Fruit fly (Drosophila melanogaster) whole organism, pupa: Measurements from ENCODE around the gene Rok.

Source experiments
- CG10348 ChIP-seq: fragments of 200-800 bp; sonication (Bioruptor generic); IDR thresholded peaks from 2 replicates; pipeline ENCODE4 v1.3.6; 2022; ENCODE audit warnings: missing biosample characterization, missing genetic modification characterization
- CG12605 ChIP-seq: fragments of 200-800 bp; sonication (Bioruptor generic); IDR thresholded peaks from 2 replicates; pipeline ENCODE4 v1.3.6; 2022; ENCODE audit warnings: missing biosample characterization, missing genetic modification characterization
- CG13204 ChIP-seq: fragments of 200-800 bp; sonication (Bioruptor generic); optimal IDR thresholded peaks from 2 replicates; lab custom pipeline; 2018; ENCODE audit warnings: missing biosample characterization, mild to moderate bottlenecking, missing genetic modification characterization, moderate library complexity
- CG14655 ChIP-seq: fragments of 200-800 bp; sonication (Bioruptor generic); optimal IDR thresholded peaks from 3 replicates; lab custom pipeline; 2017; ENCODE audit warnings: mild to moderate bottlenecking, missing biosample characterization, missing genetic modification reagents, missing genetic modification characterization
- CG15710 ChIP-seq: fragments of 200-800 bp; sonication (Bioruptor generic); optimal IDR thresholded peaks from 2 replicates; lab custom pipeline; 2018; ENCODE audit warnings: missing biosample characterization, mild to moderate bottlenecking, missing genetic modification characterization, moderate library complexity
- CG17806 ChIP-seq: fragments of 200-800 bp; sonication (Bioruptor generic); optimal IDR thresholded peaks from 2 replicates; lab custom pipeline; 2018; ENCODE audit warnings: missing biosample characterization, mild to moderate bottlenecking, missing genetic modification characterization, moderate library complexity
- CG32121 ChIP-seq: fragments of 200-800 bp; sonication (Bioruptor generic); IDR thresholded peaks from 2 replicates; pipeline ENCODE4 v1.3.6; 2022; ENCODE audit warnings: missing biosample characterization, missing genetic modification characterization
- CG34367 ChIP-seq: fragments of 200-800 bp; sonication (Bioruptor generic); optimal IDR thresholded peaks from 2 replicates; lab custom pipeline; 2018; ENCODE audit warnings: missing biosample characterization, mild to moderate bottlenecking, missing genetic modification characterization
- CG4496 ChIP-seq: fragments of 200-800 bp; sonication (Bioruptor generic); IDR thresholded peaks from 3 replicates; pipeline ENCODE4 v1.3.6; 2022; ENCODE audit warnings: missing biosample characterization, missing genetic modification characterization
- CG8159 ChIP-seq: fragments of 200-800 bp; sonication (Bioruptor generic); optimal IDR thresholded peaks from 3 replicates; lab custom pipeline; 2018; ENCODE audit warnings: missing biosample characterization, mild to moderate bottlenecking, missing genetic modification characterization, moderate library complexity
- CG8301 ChIP-seq: fragments of 200-800 bp; sonication (Bioruptor generic); optimal IDR thresholded peaks from 2 replicates; lab custom pipeline; 2018; ENCODE audit warnings: missing biosample characterization, mild to moderate bottlenecking, missing genetic modification characterization
- CG9948 ChIP-seq: fragments of 200-800 bp; sonication (Bioruptor generic); optimal IDR thresholded peaks from 2 replicates; lab custom pipeline; 2018; ENCODE audit warnings: missing biosample characterization, mild to moderate bottlenecking, missing genetic modification characterization, moderate library complexity
- D1 ChIP-seq: fragments of 200-800 bp; sonication (Bioruptor generic); optimal IDR thresholded peaks from 2 replicates; lab custom pipeline; 2018; ENCODE audit warnings: missing biosample characterization, mild to moderate bottlenecking, missing genetic modification characterization, moderate library complexity
- EcR ChIP-seq: fragments of 200-800 bp; sonication (Bioruptor generic); optimal IDR thresholded peaks from 3 replicates; lab custom pipeline; 2019; ENCODE audit warnings: missing biosample characterization, missing genetic modification characterization, mild to moderate bottlenecking, moderate library complexity, missing genetic modification reagents
- Ets98B ChIP-seq: fragments of 200-800 bp; sonication (Bioruptor generic); IDR thresholded peaks from 2 replicates; pipeline ENCODE4 v1.3.6; 2022; ENCODE audit warnings: missing biosample characterization, missing genetic modification characterization
- Pif1A ChIP-seq: fragments of 200-800 bp; sonication (Bioruptor generic); optimal IDR thresholded peaks from 3 replicates; lab custom pipeline; 2016; ENCODE audit warnings: missing biosample characterization, missing genetic modification characterization
- Pif1B ChIP-seq: fragments of 200-800 bp; sonication (Bioruptor generic); optimal IDR thresholded peaks from 3 replicates; lab custom pipeline; 2016; ENCODE audit warnings: missing biosample characterization, missing genetic modification characterization
- Snoo ChIP-seq: fragments of 200-800 bp; sonication (Bioruptor generic); optimal IDR thresholded peaks from 3 replicates; lab custom pipeline; 2017; ENCODE audit warnings: missing biosample characterization, mild to moderate bottlenecking, missing genetic modification characterization, inconsistent platforms
- fd96Ca ChIP-seq: fragments of 200-800 bp; sonication (Bioruptor generic); IDR thresholded peaks from 3 replicates; pipeline ENCODE4 v1.3.6; 2022; ENCODE audit warnings: missing biosample characterization, missing genetic modification characterization
- gl ChIP-seq: fragments of 200-800 bp; sonication (Bioruptor generic); optimal IDR thresholded peaks from 2 replicates; lab custom pipeline; 2018; ENCODE audit warnings: missing biosample characterization, mild to moderate bottlenecking, missing genetic modification characterization
- rn ChIP-seq: fragments of 200-800 bp; sonication (Bioruptor generic); IDR thresholded peaks from 2 replicates; pipeline ENCODE4 v1.3.6; 2022; ENCODE audit warnings: missing biosample characterization, missing genetic modification characterization

Gene Rok

DNA sequence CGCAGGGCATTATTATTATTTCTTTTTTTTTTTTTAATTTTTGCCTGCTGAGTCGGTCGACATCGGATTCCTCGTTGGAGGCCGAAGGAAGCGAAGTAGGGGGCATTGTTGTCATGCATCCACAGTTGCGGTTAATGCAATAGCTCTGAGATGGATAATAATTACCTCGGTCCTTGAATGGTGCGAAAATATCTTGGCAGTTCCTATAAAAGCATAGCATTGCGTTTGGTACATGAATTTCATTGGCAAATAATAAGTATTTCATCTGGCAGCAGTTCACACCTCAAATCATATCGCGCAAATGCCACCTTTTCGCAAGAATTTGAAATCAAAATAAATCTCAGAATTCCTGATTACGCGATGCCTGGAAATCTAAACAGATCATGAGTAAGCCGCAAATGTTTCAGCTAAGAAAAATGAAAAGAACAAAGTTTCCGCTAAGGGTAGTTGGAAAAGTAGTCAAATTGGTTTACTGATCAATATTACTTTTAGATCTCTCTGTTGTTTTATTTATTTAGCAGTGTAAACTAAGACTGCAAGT is 9.9 kb upstream of the Rok start:
- TF ChIP-seq fd96Ca (GFP tag; lab: Robert Waterston, UW) (no peak), CG8159 (tag; lab: Kevin White, UChicago) (peak; percentile 36), Snoo (tag; lab: Kevin White, UChicago) (peak; percentile 30), CG32121 (no peak), CG15710 (tag; lab: Kevin White, UChicago) (peak; percentile 18), CG9948 (tag; lab: Kevin White, UChicago) (peak; percentile 38), D1 (tag; lab: Kevin White, UChicago) (no peak), EcR (GFP tag; lab: Kevin White, UChicago) (no peak), CG34367 (tag; lab: Kevin White, UChicago) (no peak)

- TF ChIP-seq CG12605 (GFP tag; lab: Robert Waterston, UW) (no peak), gl (no peak), CG34367 (tag; lab: Kevin White, UChicago) (no peak), Ets98B (GFP tag; lab: Robert Waterston, UW) (no peak), D1 (tag; lab: Kevin White, UChicago) (no peak), CG32121 (no peak), EcR (GFP tag; lab: Kevin White, UChicago) (no peak), CG4496 (no peak), CG9948 (tag; lab: Kevin White, UChicago) (no peak), Pif1B (GFP tag; lab: Kevin White, UChicago) (no peak), CG8159 (tag; lab: Kevin White, UChicago) (no peak), CG13204 (GFP tag; lab: Kevin White, UChicago) (no peak)
Measured at dm6 chrX:16645472-16645871, 8.3 kb upstream of the Rok start.

DNA sequence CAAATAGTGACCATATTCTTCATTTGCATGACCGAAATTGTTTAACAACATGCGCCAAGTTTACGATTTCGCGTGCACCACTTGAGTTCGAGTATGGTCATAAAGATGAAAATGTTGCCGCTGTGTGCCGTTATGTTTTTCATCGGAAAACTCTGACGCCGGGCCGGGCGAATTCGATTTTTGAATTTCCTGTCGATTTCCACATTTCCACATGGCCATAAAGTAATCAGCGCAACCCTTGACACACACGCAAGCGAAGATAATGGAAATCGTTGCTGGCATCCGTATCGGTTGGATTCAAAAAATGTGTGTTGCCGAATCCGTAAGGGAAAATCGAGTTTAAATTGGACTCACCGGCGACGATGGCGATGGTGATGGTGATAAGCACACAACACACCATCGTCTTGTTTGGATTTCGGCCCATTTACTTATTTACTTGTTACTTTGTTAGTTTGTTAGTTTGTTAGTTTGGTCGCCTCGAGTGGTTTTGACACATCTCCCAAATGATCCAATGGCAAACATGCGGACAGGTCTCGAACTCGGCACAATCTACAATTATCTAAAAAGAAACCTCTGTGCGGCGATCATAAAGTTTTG is 7.4 kb upstream of the Rok start:
- TF ChIP-seq gl (no peak), CG14655 (GFP tag; lab: Kevin White, UChicago) (no peak), CG34367 (tag; lab: Kevin White, UChicago) (no peak), fd96Ca (GFP tag; lab: Robert Waterston, UW) (no peak), CG15710 (tag; lab: Kevin White, UChicago) (no peak), CG8301 (no peak), CG12605 (GFP tag; lab: Robert Waterston, UW) (no peak), CG17806 (tag; lab: Kevin White, UChicago) (no peak), CG32121 (no peak), EcR (GFP tag; lab: Kevin White, UChicago) (no peak), D1 (tag; lab: Kevin White, UChicago) (no peak), CG4496 (no peak)

dm6 chrX:16643363-16643946 is 6.2 kb upstream of the Rok start:
- TF ChIP-seq CG10348 (no peak), CG14655 (GFP tag; lab: Kevin White, UChicago) (no peak), CG13204 (GFP tag; lab: Kevin White, UChicago) (peak; percentile 22), gl (no peak), fd96Ca (GFP tag; lab: Robert Waterston, UW) (no peak), Pif1B (GFP tag; lab: Kevin White, UChicago) (no peak), Ets98B (GFP tag; lab: Robert Waterston, UW) (no peak), CG15710 (tag; lab: Kevin White, UChicago) (no peak), CG12605 (GFP tag; lab: Robert Waterston, UW) (no peak), EcR (GFP tag; lab: Kevin White, UChicago) (peak; percentile 80), CG9948 (tag; lab: Kevin White, UChicago) (no peak), CG32121 (no peak), Pif1A (no peak), CG34367 (tag; lab: Kevin White, UChicago) (no peak)

DNA sequence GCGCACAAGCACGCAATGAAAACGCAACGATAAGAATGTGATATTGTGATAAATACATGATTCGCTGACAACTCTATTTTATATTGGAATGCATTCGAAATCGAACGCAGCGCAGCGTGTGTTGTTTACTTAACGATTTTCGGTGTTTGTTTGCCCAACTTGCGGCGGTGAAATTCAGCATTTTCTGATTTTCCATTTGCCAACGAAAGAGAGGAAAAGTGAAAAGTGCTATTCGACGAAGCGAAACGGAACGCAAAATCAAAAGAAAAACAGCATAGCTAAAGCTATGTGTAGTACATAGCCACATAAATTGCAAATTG is 3.8 kb upstream of the Rok start:
- TF ChIP-seq CG34367 (tag; lab: Kevin White, UChicago), result no peak

DNA sequence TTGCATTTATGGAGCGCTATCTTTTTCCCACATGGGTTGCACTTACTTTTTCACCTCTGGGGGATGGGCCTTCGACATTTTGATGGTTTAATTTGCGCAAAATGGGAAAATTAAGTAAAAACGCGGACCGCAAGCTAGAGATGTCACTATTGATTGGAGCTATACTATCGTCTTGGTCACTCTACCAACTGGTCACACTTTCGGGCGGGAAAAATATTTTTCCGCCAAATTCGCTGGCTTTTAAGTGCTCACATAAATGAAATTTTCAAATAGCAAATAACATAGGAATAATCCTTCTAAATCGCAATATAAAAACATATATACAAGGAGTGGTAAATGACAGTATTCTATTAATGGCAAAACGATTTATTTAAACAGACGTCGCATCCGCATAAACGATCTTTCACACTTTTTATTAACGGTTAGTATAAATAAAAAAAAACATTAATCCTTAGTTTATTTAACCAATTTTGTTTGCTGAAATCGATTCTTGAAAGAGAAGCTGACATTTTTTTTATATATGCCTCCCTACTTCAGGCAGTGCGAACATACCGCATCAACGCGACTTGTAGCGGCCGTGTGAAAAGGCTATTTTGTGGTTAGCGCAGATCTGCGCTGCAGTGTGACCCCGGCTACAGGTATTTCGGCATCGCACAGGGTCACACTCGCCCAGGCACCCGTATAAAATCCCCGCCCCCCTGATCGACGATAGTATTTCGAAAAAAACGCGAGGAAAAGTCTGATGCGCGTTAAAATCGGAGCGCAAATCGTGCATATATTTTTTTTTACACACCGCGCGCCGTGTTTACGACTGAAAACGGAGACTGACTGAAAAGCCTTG is 3.3 kb upstream of the Rok start, which contains the start of the genes SNRPG and mthl1:
Gene SNRPG (minus strand): TSS at position 160 of the 841 bp plus-strand sequence.
Gene mthl1 (plus strand): TSS at position 709 of the 841 bp plus-strand sequence.
- TF ChIP-seq fd96Ca (GFP tag; lab: Robert Waterston, UW) (peak; percentile 91), Snoo (tag; lab: Kevin White, UChicago) (no peak), CG9948 (tag; lab: Kevin White, UChicago) (peak; percentile 71), rn (peak; percentile 88), D1 (tag; lab: Kevin White, UChicago) (no peak), Ets98B (GFP tag; lab: Robert Waterston, UW) (peak; percentile 92), gl (no peak), Pif1A (peak; percentile 72), CG4496 (peak; percentile 98), CG32121 (peak; percentile 90), CG12605 (GFP tag; lab: Robert Waterston, UW) (peak; percentile 83), CG10348 (peak; percentile 74), EcR (GFP tag; lab: Kevin White, UChicago) (peak; percentile 18), CG14655 (GFP tag; lab: Kevin White, UChicago) (peak; percentile 83), CG13204 (GFP tag; lab: Kevin White, UChicago) (no peak), CG8159 (tag; lab: Kevin White, UChicago) (peak; percentile 71), CG17806 (tag; lab: Kevin White, UChicago) (peak; percentile 79), Pif1B (GFP tag; lab: Kevin White, UChicago) (peak; percentile 38), CG15710 (tag; lab: Kevin White, UChicago) (peak; percentile 79), CG8301 (peak; percentile 72), CG34367 (tag; lab: Kevin White, UChicago) (peak; percentile 71)
